Fruit fly (Drosophila melanogaster) whole organism, embryonic: ENCODE measurements around the gene Cfp1.

ENCODE experiments used
- C15 ChIP-seq: fragments of 200-800 bp; sonication (Bioruptor generic); IDR thresholded peaks from 3 replicates; pipeline ENCODE4 v1.3.6; 2022; ENCODE audit warnings: missing biosample characterization, missing genetic modification characterization
- CG11560 ChIP-seq: fragments of 200-800 bp; sonication (Bioruptor generic); IDR thresholded peaks from 3 replicates; pipeline ENCODE4 v1.3.6; 2022; ENCODE audit warnings: missing biosample characterization, missing genetic modification characterization
- CG12236 ChIP-seq: fragments of 200-800 bp; sonication (Bioruptor generic); optimal IDR thresholded peaks from 2 replicates; lab custom pipeline; 2016; ENCODE audit warnings: missing biosample characterization, missing genetic modification characterization
- CG14965 ChIP-seq: fragments of 200-800 bp; sonication (Bioruptor generic); optimal IDR thresholded peaks from 2 replicates; lab custom pipeline; 2016; ENCODE audit warnings: missing biosample characterization, missing genetic modification characterization, borderline replicate concordance
- CG15696 ChIP-seq: fragments of 200-800 bp; sonication (Bioruptor generic); optimal IDR thresholded peaks from 2 replicates; lab custom pipeline; 2019; ENCODE audit warnings: missing biosample characterization, mild to moderate bottlenecking, missing genetic modification characterization, moderate library complexity
- CG17568 ChIP-seq: fragments of 200-800 bp; sonication (Bioruptor generic); optimal IDR thresholded peaks from 2 replicates; lab custom pipeline; 2018; ENCODE audit warnings: missing biosample characterization, mild to moderate bottlenecking, missing genetic modification characterization, moderate library complexity
- CG1792 ChIP-seq: fragments of 200-800 bp; sonication (Bioruptor generic); optimal IDR thresholded peaks from 2 replicates; lab custom pipeline; 2016; ENCODE audit warnings: missing biosample characterization, missing genetic modification characterization
- CG18011 ChIP-seq: fragments of 200-800 bp; sonication (Bioruptor generic); optimal IDR thresholded peaks from 2 replicates; lab custom pipeline; 2017; ENCODE audit warnings: missing biosample characterization, missing genetic modification characterization, mild to moderate bottlenecking, moderate library complexity, missing genotype
- CG18764 ChIP-seq: fragments of 200-800 bp; sonication (Bioruptor generic); optimal IDR thresholded peaks from 3 replicates; lab custom pipeline; 2016; ENCODE audit warnings: missing biosample characterization, missing genetic modification characterization
- CG31441 ChIP-seq: fragments of 200-800 bp; sonication (Bioruptor generic); IDR thresholded peaks from 2 replicates; pipeline ENCODE4 v1.3.6; 2022; ENCODE audit warnings: missing biosample characterization, missing genetic modification characterization
- CG3281 ChIP-seq: fragments of 200-800 bp; sonication (Bioruptor generic); optimal IDR thresholded peaks from 3 replicates; lab custom pipeline; 2017; ENCODE audit warnings: missing biosample characterization, mild to moderate bottlenecking, missing genetic modification characterization
- CG4707 ChIP-seq: fragments of 200-800 bp; sonication (Bioruptor generic); optimal IDR thresholded peaks from 2 replicates; lab custom pipeline; 2018; ENCODE audit warnings: missing biosample characterization, mild to moderate bottlenecking, missing genetic modification characterization, moderate library complexity
- CG5953 ChIP-seq: fragments of 200-800 bp; sonication (Bioruptor generic); IDR thresholded peaks from 2 replicates; pipeline ENCODE4 v1.3.6; 2022; ENCODE audit warnings: missing biosample characterization, missing genetic modification characterization
- CG6175 ChIP-seq: fragments of 200-800 bp; sonication (Bioruptor generic); IDR thresholded peaks from 3 replicates; pipeline ENCODE4 v1.3.6; 2022; ENCODE audit warnings: missing biosample characterization, missing genetic modification characterization
- CG6272 ChIP-seq: fragments of 200-800 bp; sonication (Bioruptor generic); IDR thresholded peaks from 2 replicates; pipeline ENCODE4 v1.3.6; 2022; ENCODE audit warnings: missing biosample characterization, missing genetic modification characterization
- CG6654 ChIP-seq: fragments of 200-800 bp; sonication (Bioruptor generic); optimal IDR thresholded peaks from 2 replicates; lab custom pipeline; 2017; ENCODE audit warnings: missing biosample characterization, mild to moderate bottlenecking, missing genetic modification characterization
- CG7271 ChIP-seq: fragments of 200-800 bp; sonication (Bioruptor generic); optimal IDR thresholded peaks from 2 replicates; lab custom pipeline; 2018; ENCODE audit warnings: missing biosample characterization, mild to moderate bottlenecking, missing genetic modification characterization, moderate library complexity
- CG7839 ChIP-seq: fragments of 200-800 bp; sonication (Bioruptor generic); optimal IDR thresholded peaks from 3 replicates; lab custom pipeline; 2018; ENCODE audit warnings: missing biosample characterization, mild to moderate bottlenecking, missing genetic modification characterization, moderate library complexity
- CG9437 ChIP-seq: fragments of 200-800 bp; sonication (Bioruptor generic); optimal IDR thresholded peaks from 2 replicates; lab custom pipeline; 2018; ENCODE audit warnings: missing biosample characterization, mild to moderate bottlenecking, missing genetic modification characterization
- CG9727 ChIP-seq: fragments of 200-800 bp; sonication (Bioruptor generic); optimal IDR thresholded peaks from 3 replicates; lab custom pipeline; 2017; ENCODE audit warnings: missing biosample characterization, mild to moderate bottlenecking, missing genetic modification characterization
- CG9932 ChIP-seq: fragments of 200-800 bp; sonication (Bioruptor generic); IDR thresholded peaks from 2 replicates; pipeline ENCODE4 v1.3.6; 2022; ENCODE audit warnings: missing biosample characterization, missing genetic modification characterization
- Elba2 ChIP-seq: fragments of 200-800 bp; sonication (Bioruptor generic); optimal IDR thresholded peaks from 3 replicates; lab custom pipeline; 2016; ENCODE audit warnings: missing biosample characterization, missing genetic modification characterization
- Fer1 ChIP-seq: fragments of 200-800 bp; sonication (Bioruptor generic); optimal IDR thresholded peaks from 2 replicates; lab custom pipeline; 2017; ENCODE audit warnings: missing biosample characterization, mild to moderate bottlenecking, missing genetic modification characterization
- H2.0 ChIP-seq: fragments of 200-800 bp; sonication (Bioruptor generic); IDR thresholded peaks from 2 replicates; pipeline ENCODE4 v1.3.6; 2022; ENCODE audit warnings: missing biosample characterization, missing genetic modification characterization
- HmgZ ChIP-seq: fragments of 200-800 bp; sonication (Bioruptor generic); optimal IDR thresholded peaks from 2 replicates; lab custom pipeline; 2018; ENCODE audit warnings: missing biosample characterization, mild to moderate bottlenecking, missing genetic modification characterization
- Hr51 ChIP-seq, 2 experiments: fragments of 200-800 bp; sonication (Bioruptor generic); optimal IDR thresholded peaks; 2 replicates in 1 of 2; 3 replicates in 1 of 2; lab custom pipeline; 2016 to 2018; ENCODE audit warnings: missing biosample characterization in 2 of 2, missing genetic modification characterization in 2 of 2, mild to moderate bottlenecking in 1 of 2, moderate library complexity in 1 of 2
- Poxn ChIP-seq: fragments of 200-800 bp; sonication (Bioruptor generic); IDR thresholded peaks from 2 replicates; pipeline ENCODE4 v1.3.6; 2022; ENCODE audit warnings: missing biosample characterization, missing genetic modification characterization
- Stat92E ChIP-seq, 3 experiments: fragments of >200 bp in 2 of 3; fragments of 200-800 bp in 1 of 3; sonication (Bioruptor generic) in 1 of 3; optimal IDR thresholded peaks; 2 replicates each; lab custom pipeline; 2017 to 2019; ENCODE audit warnings: missing biosample characterization in 3 of 3, missing genetic modification characterization in 3 of 3, mild to moderate bottlenecking in 1 of 3, moderate library complexity in 1 of 3
- ab ChIP-seq: fragments of 200-800 bp; sonication (Bioruptor generic); optimal IDR thresholded peaks from 2 replicates; lab custom pipeline; 2016; ENCODE audit warnings: missing biosample characterization, missing genetic modification characterization
- bbx ChIP-seq: fragments of 200-800 bp; sonication (Bioruptor generic); IDR thresholded peaks from 2 replicates; pipeline ENCODE4 v1.3.6; 2022; ENCODE audit warnings: missing biosample characterization, missing genetic modification characterization; ENCODE audit not compliant: partially characterized antibody
- bowl ChIP-seq: fragments of 200-800 bp; sonication (Bioruptor generic); IDR thresholded peaks from 2 replicates; pipeline ENCODE4 v1.3.6; 2022; ENCODE audit warnings: missing biosample characterization, missing genetic modification characterization
- chif ChIP-seq, 2 experiments: fragments of 200-800 bp; sonication (Bioruptor generic); optimal IDR thresholded peaks; 3 replicates each; lab custom pipeline; 2016; ENCODE audit warnings: missing biosample characterization in 2 of 2, missing genetic modification characterization in 2 of 2
- corto ChIP-seq: fragments of 200-800 bp; sonication (Bioruptor generic); optimal IDR thresholded peaks from 2 replicates; lab custom pipeline; 2016; ENCODE audit warnings: missing biosample characterization, mild to moderate bottlenecking, missing genetic modification characterization, moderate library complexity
- dysf ChIP-seq: fragments of 200-800 bp; sonication (Bioruptor generic); IDR thresholded peaks from 3 replicates; pipeline ENCODE4 v1.3.6; 2022; ENCODE audit warnings: missing biosample characterization, missing genetic modification characterization
- gsb ChIP-seq: fragments of 200-800 bp; sonication (Bioruptor generic); IDR thresholded peaks from 2 replicates; pipeline ENCODE4 v1.3.6; 2022; ENCODE audit warnings: missing biosample characterization, missing genetic modification characterization
- hkb ChIP-seq, 2 experiments: fragments of 200-800 bp in 1 of 2; fragments of >200 bp in 1 of 2; sonication (Bioruptor generic) in 1 of 2; IDR thresholded peaks in 1 of 2; optimal IDR thresholded peaks in 1 of 2; 2 replicates each; pipeline versions ENCODE4 v1.3.6 to Lab custom; 2017 to 2022; ENCODE audit warnings: missing biosample characterization in 1 of 2, missing genetic modification characterization in 1 of 2
- kay ChIP-seq: fragments of 200-800 bp; sonication (Bioruptor generic); optimal IDR thresholded peaks from 2 replicates; lab custom pipeline; 2016; ENCODE audit warnings: missing biosample characterization, missing genetic modification characterization
- ken ChIP-seq: fragments of 200-800 bp; sonication (Bioruptor generic); IDR thresholded peaks from 3 replicates; pipeline ENCODE4 v1.3.6; 2022; ENCODE audit warnings: missing biosample characterization, missing genetic modification characterization
- lilli ChIP-seq: fragments of 200-800 bp; sonication (Bioruptor generic); optimal IDR thresholded peaks from 3 replicates; lab custom pipeline; 2016; ENCODE audit warnings: missing biosample characterization, missing genetic modification characterization
- lov ChIP-seq, 2 experiments: fragments of 200-800 bp in 1 of 2; fragments of >200 bp in 1 of 2; sonication (Bioruptor generic) in 1 of 2; IDR thresholded peaks in 1 of 2; optimal IDR thresholded peaks in 1 of 2; 2 replicates in 1 of 2; 3 replicates in 1 of 2; pipeline versions ENCODE4 v1.3.6 to Lab custom; 2017 to 2022; ENCODE audit warnings: missing biosample characterization in 1 of 2, missing genetic modification characterization in 1 of 2
- nau ChIP-seq: fragments of 200-800 bp; sonication (Bioruptor generic); optimal IDR thresholded peaks from 3 replicates; lab custom pipeline; 2017; ENCODE audit warnings: missing biosample characterization, mild to moderate bottlenecking, missing genetic modification characterization, missing genetic modification reagents
- otp ChIP-seq: fragments of 200-800 bp; sonication (Bioruptor generic); IDR thresholded peaks from 3 replicates; pipeline ENCODE4, ENCODE4 v1.3.6; 2022; ENCODE audit warnings: missing biosample characterization, missing genetic modification characterization
- pb ChIP-seq: fragments of 200-800 bp; sonication (Bioruptor generic); optimal IDR thresholded peaks from 3 replicates; lab custom pipeline; 2016; ENCODE audit warnings: missing biosample characterization, missing genetic modification characterization
- sc ChIP-seq, 3 experiments: fragments of >200 bp in 2 of 3; fragments of 200-800 bp in 1 of 3; sonication (Bioruptor generic) in 1 of 3; optimal IDR thresholded peaks; 2 replicates in 2 of 3; 3 replicates in 1 of 3; lab custom pipeline; 2017; ENCODE audit warnings: mild to moderate bottlenecking in 1 of 3, missing biosample characterization in 1 of 3, missing genetic modification characterization in 1 of 3, missing genetic modification reagents in 1 of 3
- sima ChIP-seq: fragments of 200-800 bp; sonication (Bioruptor generic); optimal IDR thresholded peaks from 2 replicates; lab custom pipeline; 2016; ENCODE audit warnings: missing biosample characterization, missing genetic modification characterization
- sisA ChIP-seq: fragments of 200-800 bp; sonication (Bioruptor generic); IDR thresholded peaks from 2 replicates; pipeline ENCODE4 v1.3.6; 2022; ENCODE audit warnings: missing biosample characterization, missing genetic modification characterization
- stwl ChIP-seq: fragments of 200-800 bp; sonication (Bioruptor generic); optimal IDR thresholded peaks from 3 replicates; lab custom pipeline; 2018; ENCODE audit warnings: missing biosample characterization, mild to moderate bottlenecking, missing genetic modification characterization, moderate library complexity
- sug ChIP-seq: fragments of 200-800 bp; optimal IDR thresholded peaks from 2 replicates; lab custom pipeline; 2019; ENCODE audit warnings: missing biosample characterization, mild to moderate bottlenecking, missing genetic modification characterization, moderate library complexity
- zfh1 ChIP-seq: fragments of 200-800 bp; sonication (Bioruptor generic); IDR thresholded peaks from 3 replicates; pipeline ENCODE4 v1.3.6; 2022; ENCODE audit warnings: missing biosample characterization, missing genetic modification characterization

Gene Cfp1

DNA sequence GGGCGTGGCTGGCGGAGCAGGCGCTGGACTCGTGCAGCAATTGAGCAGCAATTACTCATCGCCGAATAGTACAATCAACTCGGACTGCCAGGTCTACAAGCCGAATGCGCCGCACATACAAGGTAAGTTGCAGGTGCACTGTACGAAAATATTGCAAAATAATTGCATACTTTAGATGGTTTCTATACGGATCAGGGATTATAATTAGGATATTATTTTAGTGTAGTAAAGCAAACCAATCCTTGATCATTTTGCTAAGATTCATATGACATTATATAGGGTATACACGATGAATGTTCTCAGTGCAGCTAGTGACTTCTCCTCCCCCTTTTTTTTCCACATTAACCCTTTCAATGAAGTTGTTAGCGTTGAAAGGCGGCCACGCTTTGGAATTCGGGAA, 22.8 kb upstream of the Cfp1 start (continued):
- TF ChIP-seq CG6175 (GFP tag; lab: Robert Waterston, UW) (no peak), gsb (GFP tag; lab: Robert Waterston, UW) (no peak), bbx (GFP tag; lab: Robert Waterston, UW) (no peak), hkb (optimal IDR thresholded peaks at IDR 0.05; lab: Kevin White, UChicago) (no peak), hkb (GFP tag; IDR thresholded peaks at IDR 0.05; lab: Robert Waterston, UW) (peak; percentile 32; the same call in 1 of the 2 replicates), CG6272 (GFP tag; lab: Robert Waterston, UW) (no peak), zfh1 (GFP tag; lab: Robert Waterston, UW) (peak; percentile 71), C15 (GFP tag; lab: Robert Waterston, UW) (no peak), CG7271 (tag; lab: Kevin White, UChicago) (no peak), HmgZ (tag; lab: Kevin White, UChicago) (no peak), CG6654 (GFP tag; lab: Kevin White, UChicago) (no peak), sisA (GFP tag; lab: Robert Waterston, UW) (peak; percentile 26; the same call in 1 of the 2 replicates), sug (tag; lab: Kevin White, UChicago) (no peak), CG3281 (no peak), CG15696 (tag; lab: Kevin White, UChicago) (no peak), corto (no peak), CG4707 (GFP tag; lab: Kevin White, UChicago) (no peak), Hr51 (GFP tag; optimal IDR thresholded peaks at IDR 0.05; lab: Kevin White, UChicago) (no peak), Poxn (no peak), pb (GFP tag; lab: Kevin White, UChicago) (no peak), otp (GFP tag; lab: Robert Waterston, UW) (0 out of 3 replicates have a peak, but pooled peaks have one; percentile 46), CG9727 (peak; percentile 31), Elba2 (GFP tag; lab: Kevin White, UChicago) (no peak), chif (GFP tag; optimal IDR thresholded peaks at IDR 0.05; lab: Kevin White, UChicago) (peak in 1 of 2 experiments; percentile 29), CG1792 (GFP tag; lab: Kevin White, UChicago) (no peak), CG9437 (GFP tag; lab: Kevin White, UChicago) (no peak), CG9932 (no peak), CG18764 (GFP tag; lab: Kevin White, UChicago) (no peak), kay (GFP tag; lab: Kevin White, UChicago) (no peak), CG5953 (GFP tag; lab: Robert Waterston, UW) (no peak), sc (optimal IDR thresholded peaks at IDR 0.05; lab: Kevin White, UChicago) (no peak), sc (GFP tag; optimal IDR thresholded peaks at IDR 0.05; lab: Kevin White, UChicago) (peak; percentile 9), nau (GFP tag; lab: Kevin White, UChicago) (no peak), stwl (tag; lab: Kevin White, UChicago) (no peak), CG12236 (GFP tag; lab: Kevin White, UChicago) (no peak), ken (GFP tag; lab: Robert Waterston, UW) (peak; percentile 37; the same call in 1 of the 3 replicates), dysf (GFP tag; lab: Robert Waterston, UW) (peak; percentile 46; the same call in 1 of the 3 replicates), Stat92E (GFP tag; optimal IDR thresholded peaks at IDR 0.05; lab: Kevin White, UChicago) (no peak), bowl (no peak), CG17568 (GFP tag; lab: Kevin White, UChicago) (no peak), CG14965 (no peak), lov (optimal IDR thresholded peaks at IDR 0.05; lab: Kevin White, UChicago) (no peak), lov (GFP tag; IDR thresholded peaks at IDR 0.05; lab: Robert Waterston, UW) (no peak), sima (no peak), CG31441 (GFP tag; lab: Robert Waterston, UW) (no peak), ab (GFP tag; lab: Kevin White, UChicago) (no peak), Fer1 (GFP tag; lab: Kevin White, UChicago) (no peak), CG11560 (tag; lab: Robert Waterston, UW) (no peak), H2.0 (peak; percentile 10; the same call in 1 of the 2 replicates), CG7839 (tag; lab: Kevin White, UChicago) (peak; percentile 31), lilli (GFP tag; lab: Kevin White, UChicago) (no peak), CG18011 (GFP tag; lab: Kevin White, UChicago) (no peak)
